Worm (Caenorhabditis elegans) whole organism, early embryonic: ENCODE results near the gene F33H12.7.

Experiments used
- F13C5.2 ChIP-seq: sonication (generic microtip); optimal IDR thresholded peaks from 2 replicates; lab custom pipeline; 2017; ENCODE audit warnings: mild to moderate bottlenecking, missing genetic modification characterization, inconsistent platforms, missing compliant biosample characterization
- ama-1 ChIP-seq: fragments of 150-350 bp; optimal IDR thresholded peaks from 2 replicates; lab custom pipeline; 2014
- ceh-36 ChIP-seq: sonication (generic microtip); optimal IDR thresholded peaks from 2 replicates; lab custom pipeline; 2016; ENCODE audit warnings: missing genetic modification characterization, inconsistent platforms, missing compliant biosample characterization
- ets-7 ChIP-seq: sonication (generic microtip); optimal IDR thresholded peaks from 2 replicates; lab custom pipeline; 2016; ENCODE audit warnings: missing genotype, missing genetic modification characterization, missing compliant biosample characterization
- flt-1 ChIP-seq: fragments of 200-800 bp; sonication (Bioruptor generic); IDR thresholded peaks from 2 replicates; pipeline ENCODE4 v1.3.6; 2022; ENCODE audit warnings: missing genetic modification characterization, missing compliant biosample characterization
- hmbx-1 ChIP-seq: sonication (generic microtip); optimal IDR thresholded peaks from 2 replicates; lab custom pipeline; 2016; ENCODE audit warnings: mild to moderate bottlenecking, missing genetic modification characterization, missing compliant biosample characterization
- hnd-1 ChIP-seq: sonication (generic microtip); optimal IDR thresholded peaks from 2 replicates; lab custom pipeline; 2016; ENCODE audit warnings: missing genetic modification characterization, missing compliant biosample characterization
- pes-1 ChIP-seq: fragments of 200-800 bp; sonication (Bioruptor generic); IDR thresholded peaks from 2 replicates; pipeline ENCODE4 v1.3.6; 2022; ENCODE audit warnings: missing genetic modification reagents, missing genetic modification characterization, missing compliant biosample characterization
- scrt-1 ChIP-seq: fragments of 200-800 bp; sonication (Bioruptor generic); IDR thresholded peaks from 2 replicates; pipeline ENCODE4 v1.3.6; 2022; ENCODE audit warnings: missing genetic modification characterization, missing compliant biosample characterization
- sea-1 ChIP-seq: fragments of 200-800 bp; sonication (Bioruptor generic); conservative IDR thresholded peaks from 2 replicates; pipeline ENCODE4 v1.3.6; 2022; ENCODE audit warnings: missing genetic modification characterization, missing compliant biosample characterization
- tbx-11 ChIP-seq: fragments of 200-800 bp; sonication (Bioruptor generic); IDR thresholded peaks from 2 replicates; pipeline ENCODE4 v1.3.6; 2022; ENCODE audit warnings: missing genetic modification characterization, missing compliant biosample characterization
- tra-4 ChIP-seq: sonication (generic microtip); optimal IDR thresholded peaks from 2 replicates; lab custom pipeline; 2017; ENCODE audit warnings: missing genetic modification characterization, missing compliant biosample characterization

DNA sequence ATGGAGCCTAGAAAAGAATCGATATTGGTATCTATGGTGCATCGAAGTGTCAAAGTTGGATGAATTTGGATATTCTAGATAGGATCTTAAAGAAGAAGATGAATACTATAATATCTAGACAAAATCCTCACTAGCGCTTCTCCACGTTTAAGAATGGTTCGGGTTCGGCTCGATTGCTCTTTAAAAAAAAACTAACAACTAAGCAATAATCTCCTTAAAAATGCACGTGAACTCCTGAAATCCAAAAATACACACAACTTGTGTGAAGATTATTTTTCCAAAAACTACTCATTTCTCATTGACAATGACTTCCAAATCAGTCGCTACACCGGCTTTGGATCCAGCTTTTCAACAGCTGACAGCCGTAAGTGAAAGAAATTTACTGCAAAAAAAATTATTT, 44.5 kb upstream of the F33H12.7 start, which contains the start of gene D2062.1:
- TF ChIP-seq scrt-1: no peak
- no peak for TF ChIP-seq tbx-11 (GFP tag; lab: Robert Waterston, UW)
- no peak for TF ChIP-seq ama-1
- no peak for TF ChIP-seq pes-1 (GFP tag; lab: Robert Waterston, UW)
- no peak for TF ChIP-seq hnd-1 (tag; lab: Kevin White, UChicago)
- no peak for TF ChIP-seq ceh-36 (tag; lab: Kevin White, UChicago)
- no peak for TF ChIP-seq sea-1 (GFP tag; lab: Robert Waterston, UW)
- TF ChIP-seq flt-1 (GFP tag; lab: Robert Waterston, UW): no peak
- no peak for TF ChIP-seq hmbx-1 (tag; lab: Kevin White, UChicago)
- TF ChIP-seq ets-7 (tag; lab: Kevin White, UChicago): no peak
- TF ChIP-seq F13C5.2 (tag; lab: Kevin White, UChicago): no peak
- no peak for TF ChIP-seq tra-4 (tag; lab: Kevin White, UChicago)
